Fruit fly (Drosophila melanogaster): ENCODE data around the gene CG14448.

The CG14448 gene

dm6 chr3L:22824668-22825192, 36.5 kb downstream of the CG14448 start (continued):
- TF ChIP-seq exex (tag; optimal IDR thresholded peaks at IDR 0.05) (no peak), sna (GFP tag; IDR thresholded peaks at IDR 0.05; ENCODE audit: partially characterized antibody) (0 out of 2 replicates have a peak, but pooled peaks have one; percentile 52), Drgx (GFP tag; IDR thresholded peaks at IDR 0.05) (peak; percentile 71; the same call in 1 of the 2 replicates), CG13775 (GFP tag; optimal IDR thresholded peaks at IDR 0.05) (no peak), abd-A (tag; optimal IDR thresholded peaks at IDR 0.05) (no peak), kay (GFP tag; optimal IDR thresholded peaks at IDR 0.05) (peak; percentile 0), CG30431 (GFP tag; optimal IDR thresholded peaks at IDR 0.05) (no peak), schlank (tag; optimal IDR thresholded peaks at IDR 0.05) (no peak), CG8359 (GFP tag; optimal IDR thresholded peaks at IDR 0.05; ENCODE audit: borderline replicate concordance) (no peak), Nf-YA (GFP tag; IDR thresholded peaks at IDR 0.05) (no peak), Sry-δ (GFP tag; optimal IDR thresholded peaks at IDR 0.05) (no peak), CG4360 (GFP tag; IDR thresholded peaks at IDR 0.05) (no peak), stwl (tag; optimal IDR thresholded peaks at IDR 0.05) (no peak), CG17912 (GFP tag; optimal IDR thresholded peaks at IDR 0.05) (no peak), D19B (GFP tag; optimal IDR thresholded peaks at IDR 0.05) (no peak), CG32532 (GFP tag; IDR thresholded peaks at IDR 0.05) (peak; percentile 61; the same call in 1 of the 2 replicates), bsh (GFP tag; optimal IDR thresholded peaks at IDR 0.05) (peak in 1 of 2 experiments; percentile 44), nau (GFP tag; optimal IDR thresholded peaks at IDR 0.05) (peak; percentile 32), CG5180 (GFP tag; optimal IDR thresholded peaks at IDR 0.05) (no peak), ato (GFP tag; IDR thresholded peaks at IDR 0.05; ENCODE audit: partially characterized antibody) (no peak), fu2 (GFP tag; optimal IDR thresholded peaks at IDR 0.05) (no peak), az2 (GFP tag; optimal IDR thresholded peaks at IDR 0.05) (no peak), CG3281 (GFP tag; optimal IDR thresholded peaks at IDR 0.05) (no peak), crp (GFP tag; optimal IDR thresholded peaks at IDR 0.05) (no peak), Ptx1 (GFP tag; IDR thresholded peaks at IDR 0.05) (no peak), Lpt (GFP tag; optimal IDR thresholded peaks at IDR 0.05) (no peak), vfl (GFP tag; optimal IDR thresholded peaks at IDR 0.05) (no peak), CG9932 (GFP tag; IDR thresholded peaks at IDR 0.05) (0 out of 2 replicates have a peak, but pooled peaks have one; percentile 14), CG18476 (GFP tag; optimal IDR thresholded peaks at IDR 0.05) (no peak), Dad (GFP tag; optimal IDR thresholded peaks at IDR 0.05) (no peak), H2.0 (GFP tag; IDR thresholded peaks at IDR 0.05) (no peak), Deaf1 (tag; optimal IDR thresholded peaks at IDR 0.05) (peak; percentile 95), TFAM (GFP tag; optimal IDR thresholded peaks at IDR 0.05) (no peak), CG16863 (GFP tag; optimal IDR thresholded peaks at IDR 0.05) (no peak), CG10959 (GFP tag; IDR thresholded peaks at IDR 0.05) (no peak), vnd (GFP tag; IDR thresholded peaks at IDR 0.05; ENCODE audit: partially characterized antibody) (no peak), gro (GFP tag; optimal IDR thresholded peaks at IDR 0.05) (no peak), CrebB (tag; optimal IDR thresholded peaks at IDR 0.05) (peak; percentile 19), ci (GFP tag; IDR thresholded peaks at IDR 0.05) (0 out of 3 replicates have a peak, but pooled peaks have one; percentile 35), fd96Cb (tag; optimal IDR thresholded peaks at IDR 0.05) (no peak), Trl (optimal IDR thresholded peaks at IDR 0.05) (peak; percentile 85 to 99), Trl (GFP tag; optimal IDR thresholded peaks at IDR 0.05) (no peak), Bgb (GFP tag; IDR thresholded peaks at IDR 0.05; ENCODE audit: partially characterized antibody) (peak; percentile 30; the same call in 1 of the 2 replicates), gcm (GFP tag; optimal IDR thresholded peaks at IDR 0.05) (no peak), ap (GFP tag; IDR thresholded peaks at IDR 0.05) (no peak), Sin3A (optimal IDR thresholded peaks at IDR 0.05) (no peak), bowl (GFP tag; IDR thresholded peaks at IDR 0.05) (no peak), z (GFP tag; IDR thresholded peaks at IDR 0.05) (peak; percentile 15; the same call in 1 of the 3 replicates), CG8765 (GFP tag; IDR thresholded peaks at IDR 0.05) (no peak)

All from whole organism, embryonic.